Fruit fly (Drosophila melanogaster) whole organism, prepupa: ENCODE measurements around the gene CG9393.
A peak's percentile ranks its signal among the peaks of the same experiment; 100 is the strongest.

ENCODE experiments used
- Blimp-1 ChIP-seq: fragments of 200-800 bp; sonication (Bioruptor generic); optimal IDR thresholded peaks from 3 replicates; lab custom pipeline; 2017; ENCODE audit warnings: missing biosample characterization, missing genetic modification characterization, mild to moderate bottlenecking, moderate library complexity, missing genetic modification reagents
- CG10631 ChIP-seq: fragments of 200-800 bp; sonication (Bioruptor generic); optimal IDR thresholded peaks from 2 replicates; lab custom pipeline; 2016; ENCODE audit warnings: missing biosample characterization, missing genetic modification characterization
- CG10669 ChIP-seq: fragments of 200-800 bp; sonication (Bioruptor generic); optimal IDR thresholded peaks from 3 replicates; lab custom pipeline; 2018; ENCODE audit warnings: missing biosample characterization, mild to moderate bottlenecking, missing genetic modification characterization, moderate library complexity
- CG11294 ChIP-seq: fragments of 200-800 bp; sonication (Bioruptor generic); IDR thresholded peaks from 2 replicates; pipeline ENCODE4 v1.3.6; 2022; ENCODE audit warnings: missing biosample characterization, missing genetic modification characterization
- CG11762 ChIP-seq: fragments of 200-800 bp; sonication (Bioruptor generic); optimal IDR thresholded peaks from 3 replicates; lab custom pipeline; 2016; ENCODE audit warnings: missing biosample characterization, missing genetic modification characterization; ENCODE audit not compliant: insufficient read depth
- CG11902 ChIP-seq: fragments of 200-800 bp; sonication (Bioruptor generic); optimal IDR thresholded peaks from 3 replicates; lab custom pipeline; 2016; ENCODE audit warnings: missing biosample characterization, missing genetic modification characterization
- CG15336 ChIP-seq: fragments of 200-800 bp; sonication (Bioruptor generic); IDR thresholded peaks from 2 replicates; pipeline ENCODE4 v1.3.6; 2022; ENCODE audit warnings: missing biosample characterization, missing genetic modification characterization
- CG1621 ChIP-seq: fragments of 200-800 bp; sonication (Bioruptor generic); optimal IDR thresholded peaks from 3 replicates; lab custom pipeline; 2018; ENCODE audit warnings: missing biosample characterization, mild to moderate bottlenecking, missing genetic modification characterization
- CG16779 ChIP-seq: fragments of 200-800 bp; sonication (Bioruptor generic); optimal IDR thresholded peaks from 3 replicates; lab custom pipeline; 2017; ENCODE audit warnings: missing biosample characterization, mild to moderate bottlenecking, missing genetic modification characterization
- CG3032 ChIP-seq: fragments of 200-800 bp; optimal IDR thresholded peaks from 2 replicates; lab custom pipeline; 2019; ENCODE audit warnings: missing biosample characterization, mild to moderate bottlenecking, missing genetic modification characterization, moderate library complexity
- CG31627 ChIP-seq: fragments of 200-800 bp; sonication (Bioruptor generic); optimal IDR thresholded peaks from 3 replicates; lab custom pipeline; 2016; ENCODE audit warnings: missing biosample characterization, missing genetic modification characterization
- CG32006 ChIP-seq: fragments of 200-800 bp; sonication (Bioruptor generic); optimal IDR thresholded peaks from 3 replicates; lab custom pipeline; 2017; ENCODE audit warnings: missing biosample characterization, mild to moderate bottlenecking, missing genetic modification characterization
- CG3919 ChIP-seq: fragments of 200-800 bp; sonication (Bioruptor generic); optimal IDR thresholded peaks from 3 replicates; lab custom pipeline; 2016; ENCODE audit warnings: missing biosample characterization, missing genetic modification characterization
- CG4318 ChIP-seq: fragments of 200-800 bp; sonication (Bioruptor generic); optimal IDR thresholded peaks from 3 replicates; lab custom pipeline; 2017; ENCODE audit warnings: missing biosample characterization, mild to moderate bottlenecking, missing genetic modification characterization
- CG6808 ChIP-seq: fragments of 200-800 bp; sonication (Bioruptor generic); optimal IDR thresholded peaks from 3 replicates; lab custom pipeline; 2017; ENCODE audit warnings: missing biosample characterization, missing genetic modification characterization, mild to moderate bottlenecking, moderate library complexity, missing genetic modification reagents
- CG6854 ChIP-seq: fragments of 200-800 bp; sonication (Bioruptor generic); optimal IDR thresholded peaks from 2 replicates; lab custom pipeline; 2017; ENCODE audit warnings: missing biosample characterization, mild to moderate bottlenecking, missing genetic modification characterization
- CG8119 ChIP-seq: fragments of 200-800 bp; sonication (Bioruptor generic); IDR thresholded peaks from 3 replicates; pipeline ENCODE4 v1.3.6; 2022; ENCODE audit warnings: missing biosample characterization, missing genetic modification characterization
- CG8319 ChIP-seq: fragments of 200-800 bp; sonication (Bioruptor generic); optimal IDR thresholded peaks from 3 replicates; lab custom pipeline; 2016; ENCODE audit warnings: missing biosample characterization, missing genetic modification characterization
- CG8632 ChIP-seq: fragments of 200-800 bp; sonication (Bioruptor generic); optimal IDR thresholded peaks from 3 replicates; lab custom pipeline; 2016; ENCODE audit warnings: missing biosample characterization, missing genetic modification characterization
- CG9139 ChIP-seq: fragments of 200-800 bp; sonication (Bioruptor generic); optimal IDR thresholded peaks from 3 replicates; lab custom pipeline; 2017; ENCODE audit warnings: missing biosample characterization, mild to moderate bottlenecking, missing genetic modification characterization
- Eip75B ChIP-seq: fragments of 200-800 bp; sonication (Bioruptor generic); optimal IDR thresholded peaks from 3 replicates; lab custom pipeline; 2016; ENCODE audit warnings: missing biosample characterization, missing genetic modification characterization
- Eip78C ChIP-seq: fragments of 200-800 bp; sonication (Bioruptor generic); peaks from one replicate; lab custom pipeline; 2016; ENCODE audit warnings: missing biosample characterization, missing genetic modification characterization
- Eip93F ChIP-seq: fragments of 200-800 bp; sonication (Bioruptor generic); optimal IDR thresholded peaks from 2 replicates; lab custom pipeline; 2016; ENCODE audit warnings: missing biosample characterization, mild to moderate bottlenecking, missing genetic modification characterization
- Ets96B ChIP-seq: fragments of 200-800 bp; optimal IDR thresholded peaks from 2 replicates; lab custom pipeline; 2019; ENCODE audit warnings: missing biosample characterization, mild to moderate bottlenecking, missing genetic modification characterization, moderate library complexity
- Gug ChIP-seq: fragments of 200-800 bp; sonication (Bioruptor generic); IDR thresholded peaks from 2 replicates; pipeline ENCODE4 v1.3.6; 2022; ENCODE audit warnings: missing biosample characterization, missing genetic modification characterization
- Hr38 ChIP-seq: sonication (Bioruptor generic); optimal IDR thresholded peaks from 2 replicates; lab custom pipeline; 2016; ENCODE audit warnings: missing biosample characterization, missing genetic modification characterization
- Hr39 ChIP-seq: fragments of 200-800 bp; sonication (Bioruptor generic); optimal IDR thresholded peaks from 2 replicates; lab custom pipeline; 2016; ENCODE audit warnings: missing biosample characterization, missing genetic modification characterization
- Hr4 ChIP-seq: fragments of 200-800 bp; sonication (Bioruptor generic); optimal IDR thresholded peaks from 3 replicates; lab custom pipeline; 2016; ENCODE audit warnings: missing biosample characterization, missing genetic modification characterization
- Met ChIP-seq: fragments of 200-800 bp; sonication (Bioruptor generic); optimal IDR thresholded peaks from 3 replicates; lab custom pipeline; 2016; ENCODE audit warnings: missing biosample characterization, missing genetic modification characterization
- OdsH ChIP-seq: fragments of 200-800 bp; sonication (Bioruptor generic); optimal IDR thresholded peaks from 3 replicates; lab custom pipeline; 2016; ENCODE audit warnings: missing biosample characterization, missing genetic modification characterization
- Smox ChIP-seq: fragments of 200-800 bp; sonication (Bioruptor generic); optimal IDR thresholded peaks from 3 replicates; lab custom pipeline; 2016; ENCODE audit warnings: missing biosample characterization, missing genetic modification characterization
- Sox14 ChIP-seq: fragments of 200-800 bp; sonication (Bioruptor generic); optimal IDR thresholded peaks from 3 replicates; lab custom pipeline; 2016; ENCODE audit warnings: missing biosample characterization, missing genetic modification characterization
- Sox15 ChIP-seq: fragments of 200-800 bp; sonication (Bioruptor generic); optimal IDR thresholded peaks from 3 replicates; lab custom pipeline; 2016; ENCODE audit warnings: missing biosample characterization, missing genetic modification characterization
- achi ChIP-seq: fragments of 200-800 bp; sonication (Bioruptor generic); optimal IDR thresholded peaks from 3 replicates; lab custom pipeline; 2016; ENCODE audit warnings: missing biosample characterization, missing genetic modification characterization
- acj6 ChIP-seq: fragments of 200-800 bp; sonication (Bioruptor generic); optimal IDR thresholded peaks from 3 replicates; lab custom pipeline; 2016; ENCODE audit warnings: missing biosample characterization, missing genetic modification characterization
- cyc ChIP-seq: fragments of 200-800 bp; sonication (Bioruptor generic); optimal IDR thresholded peaks from 3 replicates; lab custom pipeline; 2016; ENCODE audit warnings: missing biosample characterization, missing genetic modification characterization
- dac ChIP-seq: fragments of 200-800 bp; sonication (Bioruptor generic); optimal IDR thresholded peaks from 2 replicates; lab custom pipeline; 2017; ENCODE audit warnings: missing biosample characterization, mild to moderate bottlenecking, missing genetic modification characterization
- esn ChIP-seq: fragments of 200-800 bp; sonication (Bioruptor generic); optimal IDR thresholded peaks from 2 replicates; lab custom pipeline; 2016; ENCODE audit warnings: missing biosample characterization, mild to moderate bottlenecking, missing genetic modification characterization, moderate library complexity
- fd59A ChIP-seq: fragments of 200-800 bp; sonication (Bioruptor generic); optimal IDR thresholded peaks from 2 replicates; lab custom pipeline; 2017; ENCODE audit warnings: missing biosample characterization, mild to moderate bottlenecking, missing genetic modification characterization, missing genetic modification reagents
- fd85E ChIP-seq: fragments of 200-800 bp; sonication (Bioruptor generic); optimal IDR thresholded peaks from 3 replicates; lab custom pipeline; 2016; ENCODE audit warnings: missing biosample characterization, missing genetic modification characterization
- fkh ChIP-seq: fragments of 200-800 bp; sonication (Bioruptor generic); optimal IDR thresholded peaks from 3 replicates; lab custom pipeline; 2017; ENCODE audit warnings: missing biosample characterization, mild to moderate bottlenecking, missing genetic modification characterization, moderate library complexity
- lz ChIP-seq: fragments of 200-800 bp; sonication (Bioruptor generic); optimal IDR thresholded peaks from 3 replicates; lab custom pipeline; 2016; ENCODE audit warnings: missing biosample characterization, missing genetic modification characterization
- net ChIP-seq: fragments of 200-800 bp; sonication (Bioruptor generic); optimal IDR thresholded peaks from 3 replicates; lab custom pipeline; 2016; ENCODE audit warnings: missing biosample characterization, missing genetic modification characterization
- pdm3 ChIP-seq: fragments of 200-800 bp; sonication (Bioruptor generic); optimal IDR thresholded peaks from 3 replicates; lab custom pipeline; 2016; ENCODE audit warnings: missing biosample characterization, missing genetic modification characterization
- spab ChIP-seq: fragments of 200-800 bp; sonication (Bioruptor generic); optimal IDR thresholded peaks from 2 replicates; lab custom pipeline; 2017; ENCODE audit warnings: missing biosample characterization, mild to moderate bottlenecking, missing genetic modification characterization, missing genetic modification reagents
- topi ChIP-seq: fragments of 200-800 bp; sonication (Bioruptor generic); optimal IDR thresholded peaks from 3 replicates; lab custom pipeline; 2016; ENCODE audit warnings: missing biosample characterization, missing genetic modification characterization
- vri ChIP-seq: fragments of 200-800 bp; sonication (Bioruptor generic); optimal IDR thresholded peaks from 3 replicates; lab custom pipeline; 2016; ENCODE audit warnings: missing biosample characterization, mild to moderate bottlenecking, missing genetic modification characterization

The CG9393 gene

DNA sequence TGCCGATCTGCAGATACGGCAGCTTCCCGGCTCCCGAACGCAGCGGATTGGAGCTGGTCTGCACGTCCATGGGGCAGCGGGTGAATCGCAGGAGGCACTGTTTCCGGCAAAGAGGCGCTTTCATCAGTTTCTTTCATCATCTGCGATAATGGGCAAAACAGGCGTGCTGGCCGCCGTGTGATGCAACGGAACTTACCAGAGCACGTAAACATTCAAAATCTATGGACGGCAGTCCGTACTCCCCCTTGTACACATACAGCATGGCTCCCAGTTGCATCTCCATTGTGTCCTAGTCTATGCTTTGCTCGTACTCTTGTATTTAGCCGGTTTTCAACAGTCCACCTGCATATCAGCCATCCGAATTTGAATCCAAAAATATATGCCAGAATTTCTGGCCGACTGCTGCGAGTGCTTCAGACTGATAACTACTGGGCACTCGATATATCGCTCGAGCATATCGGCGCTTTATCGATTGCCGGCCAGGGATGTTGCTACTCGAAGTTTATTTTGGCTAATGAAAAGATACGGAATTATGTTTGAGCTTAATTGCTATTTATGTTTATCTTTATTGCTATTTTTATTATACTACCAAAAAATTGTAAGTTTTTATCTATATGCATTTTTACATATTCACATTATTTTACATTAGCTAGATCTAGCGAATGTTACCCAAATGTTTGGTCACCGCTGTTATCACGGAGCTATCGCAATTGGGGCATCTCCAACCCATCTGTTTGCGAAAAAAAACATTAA is at the start of gene CG9393, which contains the start of gene Vps45:
CG9393 (minus strand) TSS at position 434 of the 753 bp plus-strand sequence.
Vps45 (plus strand) TSS at position 685 of the 753 bp plus-strand sequence.
- TF ChIP-seq CG11902 (peak; percentile 20), CG31627 (peak; percentile 67), CG3032 (peak; percentile 62), Sox15 (peak; percentile 14), CG15336 (GFP tag; lab: Robert Waterston, UW) (0 out of 2 replicates have a peak, but pooled peaks have one; percentile 24), lz (GFP tag; lab: Kevin White, UChicago) (peak; percentile 68), pdm3 (GFP tag; lab: Kevin White, UChicago) (no peak), vri (peak; percentile 61), CG8119 (GFP tag; lab: Robert Waterston, UW) (no peak), Eip93F (GFP tag; lab: Kevin White, UChicago) (peak; percentile 49), esn (peak; percentile 74), cyc (GFP tag; lab: Kevin White, UChicago) (peak; percentile 68), CG11294 (GFP tag; lab: Robert Waterston, UW) (no peak; the same call in 1 of the 2 replicates), fd59A (GFP tag; lab: Kevin White, UChicago) (no peak)

- TF ChIP-seq lz (GFP tag; lab: Kevin White, UChicago): peak; percentile 86
- peak; percentile 64 for TF ChIP-seq Sox15
- TF ChIP-seq CG16779 (tag; lab: Kevin White, UChicago): peak; percentile 68
- TF ChIP-seq net (GFP tag; lab: Kevin White, UChicago): peak; percentile 85
- peak; percentile 48 for TF ChIP-seq CG10669 (GFP tag; lab: Kevin White, UChicago)
- peak; percentile 93 for TF ChIP-seq CG8119 (GFP tag; lab: Robert Waterston, UW)
- peak; percentile 41 for TF ChIP-seq Ets96B (tag; lab: Kevin White, UChicago)
- no peak for TF ChIP-seq Hr38 (GFP tag; lab: Kevin White, UChicago)
- peak; percentile 84 for TF ChIP-seq Sox14
- TF ChIP-seq CG15336 (GFP tag; lab: Robert Waterston, UW): peak; percentile 94
- TF ChIP-seq acj6 (GFP tag; lab: Kevin White, UChicago): peak; percentile 84
- TF ChIP-seq CG3032: peak; percentile 40
- peak; percentile 87 for TF ChIP-seq OdsH (GFP tag; lab: Kevin White, UChicago)
- peak; percentile 90 for TF ChIP-seq topi (GFP tag; lab: Kevin White, UChicago)
- peak; percentile 57 for TF ChIP-seq fd85E
- TF ChIP-seq fd59A (GFP tag; lab: Kevin White, UChicago): no peak
- TF ChIP-seq CG6808 (GFP tag; lab: Kevin White, UChicago): peak; percentile 20
- TF ChIP-seq CG9139 (GFP tag; lab: Kevin White, UChicago): no peak
- TF ChIP-seq CG8319: peak; percentile 68
- peak; percentile 74 for TF ChIP-seq dac
- TF ChIP-seq CG11762: peak; percentile 81
- TF ChIP-seq Eip93F (GFP tag; lab: Kevin White, UChicago): peak; percentile 78
- TF ChIP-seq fkh (GFP tag; lab: Kevin White, UChicago): no peak
- peak; percentile 76 for TF ChIP-seq CG10631
- TF ChIP-seq Hr39 (GFP tag; lab: Kevin White, UChicago): peak; percentile 90
- peak; percentile 91 for TF ChIP-seq Hr4 (GFP tag; lab: Kevin White, UChicago)
- peak; percentile 87 for TF ChIP-seq Gug (GFP tag; lab: Robert Waterston, UW)
- peak; percentile 89 for TF ChIP-seq CG11294 (GFP tag; lab: Robert Waterston, UW)
- peak; percentile 83 for TF ChIP-seq Smox (GFP tag; lab: Kevin White, UChicago)
- peak; percentile 74 for TF ChIP-seq CG8632 (GFP tag; lab: Kevin White, UChicago)
- TF ChIP-seq CG32006 (GFP tag; lab: Kevin White, UChicago): peak; percentile 88
- TF ChIP-seq achi (GFP tag; lab: Kevin White, UChicago): peak; percentile 86
- peak; percentile 89 for TF ChIP-seq cyc (GFP tag; lab: Kevin White, UChicago)
- peak; percentile 87 for TF ChIP-seq Eip75B (GFP tag; lab: Kevin White, UChicago)
- peak; percentile 76 for TF ChIP-seq vri
- peak; percentile 96 for TF ChIP-seq Eip78C
- peak; percentile 89 for TF ChIP-seq CG3919 (GFP tag; lab: Kevin White, UChicago)
- TF ChIP-seq CG4318: peak; percentile 66
- TF ChIP-seq CG1621 (tag; lab: Kevin White, UChicago): no peak
- TF ChIP-seq CG31627: peak; percentile 85
- peak; percentile 32 for TF ChIP-seq spab (GFP tag; lab: Kevin White, UChicago)
- peak; percentile 66 for TF ChIP-seq CG6854 (GFP tag; lab: Kevin White, UChicago)
- TF ChIP-seq Met (GFP tag; lab: Kevin White, UChicago): peak; percentile 91
- TF ChIP-seq Blimp-1 (GFP tag; lab: Kevin White, UChicago): peak; percentile 65
These were observed 49.7 kb upstream of the CG9393 start for dm6 chr3R:9613124-9613523.
